Fruit fly (Drosophila melanogaster) whole organism, embryonic: ENCODE data around the gene Or7a.

Experiments
- Adf1 ChIP-seq: fragments of 200-800 bp; sonication (Bioruptor generic); IDR thresholded peaks from 2 replicates; pipeline ENCODE4 v1.3.6; 2022; ENCODE audit warnings: missing biosample characterization, missing genetic modification characterization
- Asciz ChIP-seq: fragments of 200-800 bp; sonication (Bioruptor generic); optimal IDR thresholded peaks from 2 replicates; lab custom pipeline; 2017; ENCODE audit warnings: missing biosample characterization, mild to moderate bottlenecking, missing genetic modification characterization, missing genetic modification reagents
- CG10209 ChIP-seq: fragments of 200-800 bp; sonication (Bioruptor generic); optimal IDR thresholded peaks from 3 replicates; lab custom pipeline; 2017; ENCODE audit warnings: missing biosample characterization, mild to moderate bottlenecking, missing genetic modification characterization, missing genetic modification reagents
- CG11456 ChIP-seq: fragments of 200-800 bp; sonication (Bioruptor generic); IDR thresholded peaks from 3 replicates; pipeline ENCODE4 v1.3.6; 2022; ENCODE audit warnings: missing biosample characterization, missing genetic modification characterization
- CG14710 ChIP-seq: fragments of 200-800 bp; sonication (Bioruptor generic); optimal IDR thresholded peaks from 3 replicates; lab custom pipeline; 2019; ENCODE audit warnings: missing biosample characterization, mild to moderate bottlenecking, missing genetic modification characterization, moderate library complexity
- CG15011 ChIP-seq: fragments of 200-800 bp; sonication (Bioruptor generic); optimal IDR thresholded peaks from 3 replicates; lab custom pipeline; 2018; ENCODE audit warnings: missing biosample characterization, mild to moderate bottlenecking, missing genetic modification characterization
- CG15601 ChIP-seq: fragments of 200-800 bp; sonication (Bioruptor generic); optimal IDR thresholded peaks from 3 replicates; lab custom pipeline; 2019; ENCODE audit warnings: missing biosample characterization, mild to moderate bottlenecking, missing genetic modification characterization, moderate library complexity
- CG15696 ChIP-seq: fragments of 200-800 bp; sonication (Bioruptor generic); optimal IDR thresholded peaks from 2 replicates; lab custom pipeline; 2019; ENCODE audit warnings: missing biosample characterization, mild to moderate bottlenecking, missing genetic modification characterization, moderate library complexity
- CG1792 ChIP-seq: fragments of 200-800 bp; sonication (Bioruptor generic); optimal IDR thresholded peaks from 2 replicates; lab custom pipeline; 2016; ENCODE audit warnings: missing biosample characterization, missing genetic modification characterization
- CG1832 ChIP-seq: fragments of 200-800 bp; sonication (Bioruptor generic); optimal IDR thresholded peaks from 2 replicates; lab custom pipeline; 2017; ENCODE audit warnings: missing biosample characterization, mild to moderate bottlenecking, missing genetic modification characterization, inconsistent platforms
- CG18619 ChIP-seq: fragments of 200-800 bp; sonication (Bioruptor generic); optimal IDR thresholded peaks from 3 replicates; lab custom pipeline; 2017; ENCODE audit warnings: missing biosample characterization, mild to moderate bottlenecking, missing genetic modification characterization
- CG2889 ChIP-seq: fragments of 200-800 bp; sonication (Bioruptor generic); IDR thresholded peaks from 3 replicates; pipeline ENCODE4 v1.3.6; 2022; ENCODE audit warnings: missing biosample characterization, missing genetic modification characterization
- CG30431 ChIP-seq: fragments of 200-800 bp; sonication (Bioruptor generic); optimal IDR thresholded peaks from 2 replicates; lab custom pipeline; 2017; ENCODE audit warnings: missing biosample characterization, missing genetic modification characterization
- CG4328 ChIP-seq: fragments of 200-800 bp; sonication (Bioruptor generic); optimal IDR thresholded peaks from 3 replicates; lab custom pipeline; 2017; ENCODE audit warnings: missing biosample characterization, missing genetic modification reagents, missing genetic modification characterization
- CG4617 ChIP-seq: fragments of 200-800 bp; sonication (Bioruptor generic); optimal IDR thresholded peaks from 3 replicates; lab custom pipeline; 2016; ENCODE audit warnings: missing biosample characterization, missing genetic modification characterization, borderline replicate concordance
- CG5180 ChIP-seq: fragments of 200-800 bp; sonication (Bioruptor generic); optimal IDR thresholded peaks from 3 replicates; lab custom pipeline; 2017; ENCODE audit warnings: missing biosample characterization, missing genetic modification characterization, mild to moderate bottlenecking, moderate library complexity, missing genetic modification reagents
- CG5245 ChIP-seq: fragments of 200-800 bp; sonication (Bioruptor generic); optimal IDR thresholded peaks from 3 replicates; lab custom pipeline; 2016; ENCODE audit warnings: missing biosample characterization, missing genetic modification characterization
- CG6654 ChIP-seq: fragments of 200-800 bp; sonication (Bioruptor generic); optimal IDR thresholded peaks from 2 replicates; lab custom pipeline; 2017; ENCODE audit warnings: missing biosample characterization, mild to moderate bottlenecking, missing genetic modification characterization
- CG7357 ChIP-seq: fragments of 200-800 bp; sonication (Bioruptor generic); IDR thresholded peaks from 3 replicates; pipeline ENCODE4 v1.3.6; 2022; ENCODE audit warnings: missing biosample characterization, missing genetic modification characterization
- CG9609 ChIP-seq: fragments of 200-800 bp; sonication (Bioruptor generic); optimal IDR thresholded peaks from 3 replicates; lab custom pipeline; 2016; ENCODE audit warnings: missing biosample characterization, missing genetic modification characterization
- CG9727 ChIP-seq: fragments of 200-800 bp; sonication (Bioruptor generic); optimal IDR thresholded peaks from 3 replicates; lab custom pipeline; 2017; ENCODE audit warnings: missing biosample characterization, mild to moderate bottlenecking, missing genetic modification characterization
- CG9817 ChIP-seq: fragments of 200-800 bp; sonication (Bioruptor generic); optimal IDR thresholded peaks from 2 replicates; lab custom pipeline; 2018; ENCODE audit warnings: missing biosample characterization, mild to moderate bottlenecking, missing genetic modification characterization, moderate library complexity
- Dip2 ChIP-seq: fragments of 200-800 bp; sonication (Bioruptor generic); IDR thresholded peaks from 2 replicates; pipeline ENCODE4 v1.3.6; 2022; ENCODE audit warnings: missing biosample characterization, missing genetic modification characterization
- Dref ChIP-seq: fragments of 200-800 bp; sonication (Bioruptor generic); IDR thresholded peaks from 2 replicates; pipeline ENCODE4 v1.3.6; 2022; ENCODE audit warnings: missing biosample characterization, missing genetic modification characterization
- Gug ChIP-seq: fragments of 200-800 bp; sonication (Bioruptor generic); IDR thresholded peaks from 4 replicates; pipeline ENCODE4 v1.3.6; 2022; ENCODE audit warnings: missing biosample characterization, missing genetic modification characterization
- Hmr ChIP-seq: fragments of 200-800 bp; sonication (Bioruptor generic); optimal IDR thresholded peaks from 3 replicates; lab custom pipeline; 2017; ENCODE audit warnings: mild to moderate bottlenecking, missing biosample characterization, missing genetic modification reagents, missing genetic modification characterization
- Hr3 ChIP-seq: fragments of 200-800 bp; sonication (Bioruptor generic); optimal IDR thresholded peaks from 3 replicates; lab custom pipeline; 2016; ENCODE audit warnings: missing biosample characterization, missing genetic modification characterization
- Hsf ChIP-seq: fragments of 200-800 bp; sonication (Bioruptor generic); optimal IDR thresholded peaks from 3 replicates; lab custom pipeline; 2016; ENCODE audit warnings: missing biosample characterization, missing genetic modification characterization
- Med ChIP-seq: fragments of 200-800 bp; sonication (Bioruptor generic); peaks from one replicate; lab custom pipeline; 2016; ENCODE audit warnings: missing biosample characterization, missing genetic modification characterization, mild to moderate bottlenecking, inconsistent platforms, moderate library complexity
- Rfx ChIP-seq: fragments of 200-800 bp; sonication (Bioruptor generic); IDR thresholded peaks from 2 replicates; pipeline ENCODE4 v1.3.6; 2022; ENCODE audit warnings: missing biosample characterization, missing genetic modification characterization
- Usf ChIP-seq: fragments of 200-800 bp; sonication (Bioruptor generic); optimal IDR thresholded peaks from 2 replicates; lab custom pipeline; 2017; ENCODE audit warnings: missing genotype, missing biosample characterization, missing genetic modification characterization
- Xbp1 ChIP-seq: fragments of 200-800 bp; sonication (Bioruptor generic); optimal IDR thresholded peaks from 3 replicates; lab custom pipeline; 2016; ENCODE audit warnings: missing biosample characterization, mild to moderate bottlenecking, missing genetic modification characterization
- YL-1 ChIP-seq: fragments of 200-800 bp; sonication (Bioruptor generic); optimal IDR thresholded peaks from 3 replicates; lab custom pipeline; 2017; ENCODE audit warnings: missing biosample characterization, mild to moderate bottlenecking, missing genetic modification characterization
- abd-A ChIP-seq: fragments of 200-800 bp; sonication (Bioruptor generic); optimal IDR thresholded peaks from 3 replicates; lab custom pipeline; 2019; ENCODE audit warnings: missing biosample characterization, mild to moderate bottlenecking, missing genetic modification characterization, moderate library complexity
- az2 ChIP-seq: fragments of 200-800 bp; sonication (Bioruptor generic); optimal IDR thresholded peaks from 3 replicates; lab custom pipeline; 2016; ENCODE audit warnings: missing biosample characterization, missing genetic modification characterization
- corto ChIP-seq: fragments of 200-800 bp; sonication (Bioruptor generic); optimal IDR thresholded peaks from 2 replicates; lab custom pipeline; 2016; ENCODE audit warnings: missing biosample characterization, mild to moderate bottlenecking, missing genetic modification characterization, moderate library complexity
- dati ChIP-seq: fragments of 200-800 bp; sonication (Bioruptor generic); IDR thresholded peaks from 2 replicates; pipeline ENCODE4 v1.3.6; 2022; ENCODE audit warnings: missing biosample characterization, missing genetic modification characterization
- dmrt99B ChIP-seq: fragments of 200-800 bp; sonication (Bioruptor generic); optimal IDR thresholded peaks from 2 replicates; lab custom pipeline; 2018; ENCODE audit warnings: missing biosample characterization, mild to moderate bottlenecking, missing genetic modification characterization, moderate library complexity
- fd102C ChIP-seq: fragments of 200-800 bp; sonication (Bioruptor generic); optimal IDR thresholded peaks from 2 replicates; lab custom pipeline; 2018; ENCODE audit warnings: missing biosample characterization, mild to moderate bottlenecking, missing genetic modification characterization, moderate library complexity
- fu2 ChIP-seq: fragments of 200-800 bp; sonication (Bioruptor generic); optimal IDR thresholded peaks from 2 replicates; lab custom pipeline; 2016; ENCODE audit warnings: missing biosample characterization, missing genetic modification characterization
- gce ChIP-seq: fragments of 200-800 bp; sonication (Bioruptor generic); IDR thresholded peaks from 3 replicates; pipeline ENCODE4 v1.3.6; 2022; ENCODE audit warnings: missing biosample characterization, missing genetic modification characterization
- ken ChIP-seq: fragments of 200-800 bp; sonication (Bioruptor generic); IDR thresholded peaks from 3 replicates; pipeline ENCODE4 v1.3.6; 2022; ENCODE audit warnings: missing biosample characterization, missing genetic modification characterization
- mld ChIP-seq: fragments of 200-800 bp; sonication (Bioruptor generic); IDR thresholded peaks from 3 replicates; pipeline ENCODE4 v1.3.6; 2022; ENCODE audit warnings: missing biosample characterization, missing genetic modification characterization; ENCODE audit not compliant: partially characterized antibody
- onecut ChIP-seq: fragments of 200-800 bp; sonication (Bioruptor generic); IDR thresholded peaks from 2 replicates; pipeline ENCODE4 v1.3.6; 2022; ENCODE audit warnings: missing biosample characterization, missing genetic modification characterization
- phol ChIP-seq: fragments of 200-800 bp; sonication (Bioruptor generic); optimal IDR thresholded peaks from 3 replicates; lab custom pipeline; 2018; ENCODE audit warnings: missing biosample characterization, mild to moderate bottlenecking, missing genetic modification characterization, moderate library complexity
- pnt ChIP-seq: fragments of 200-800 bp; sonication (Bioruptor generic); optimal IDR thresholded peaks from 3 replicates; lab custom pipeline; 2016; ENCODE audit warnings: missing biosample characterization, missing genetic modification characterization
- run ChIP-seq: fragments of 200-800 bp; sonication (Bioruptor generic); optimal IDR thresholded peaks from 3 replicates; lab custom pipeline; 2018; ENCODE audit warnings: missing biosample characterization, mild to moderate bottlenecking, missing genetic modification characterization
- sr ChIP-seq: fragments of 200-800 bp; sonication (Bioruptor generic); IDR thresholded peaks from 3 replicates; pipeline ENCODE4 v1.3.6; 2022; ENCODE audit warnings: missing biosample characterization, missing genetic modification characterization
- sug ChIP-seq: fragments of 200-800 bp; optimal IDR thresholded peaks from 2 replicates; lab custom pipeline; 2019; ENCODE audit warnings: missing biosample characterization, mild to moderate bottlenecking, missing genetic modification characterization, moderate library complexity
- ttk ChIP-seq: fragments of 200-800 bp; sonication (Bioruptor generic); IDR thresholded peaks from 2 replicates; pipeline ENCODE4 v2.1.2; 2022; ENCODE audit warnings: missing biosample characterization, missing genetic modification characterization

Or7a gene

DNA sequence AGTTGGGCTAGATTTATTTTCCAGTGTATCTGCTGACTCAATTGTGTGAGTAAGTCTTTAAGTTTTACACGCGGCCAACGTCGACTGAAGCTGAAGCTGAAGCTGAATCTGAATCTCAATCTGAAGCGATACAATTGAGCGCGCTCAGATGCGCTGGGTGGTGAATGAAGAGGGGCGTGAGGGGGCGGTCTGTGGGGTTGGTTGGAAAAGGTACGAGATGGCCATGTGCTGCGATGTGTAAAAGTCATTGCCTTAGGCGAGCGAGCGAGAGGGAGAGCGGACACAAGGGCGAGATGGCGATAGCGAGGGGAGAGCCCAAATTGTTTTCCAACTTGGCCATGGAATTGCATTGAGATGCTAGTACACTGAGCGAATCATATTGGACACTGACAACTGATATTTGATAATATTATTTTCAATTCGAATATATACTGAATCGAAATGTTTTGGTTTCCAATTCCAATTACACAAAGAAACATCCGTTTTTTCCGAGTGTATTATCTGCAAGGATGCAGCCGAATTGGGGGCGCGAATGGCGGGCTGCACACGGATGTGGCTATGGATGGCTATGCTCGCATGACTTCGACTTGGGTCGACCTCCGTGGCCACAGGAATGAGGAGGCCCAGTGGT lies 31.2 kb upstream of the Or7a start (continued):
- peak; percentile 65; the same call in 1 of the 3 replicates for TF ChIP-seq ken (GFP tag; lab: Robert Waterston, UW)
- peak; percentile 19; the same call in 1 of the 3 replicates for TF ChIP-seq CG2889 (GFP tag; lab: Robert Waterston, UW)
- TF ChIP-seq dmrt99B (tag; lab: Kevin White, UChicago) = peak; percentile 69
- TF ChIP-seq Hsf (GFP tag; lab: Kevin White, UChicago) = peak; percentile 28
- TF ChIP-seq CG14710 = peak; percentile 2
- peak; percentile 81 for TF ChIP-seq Med (GFP tag; lab: Kevin White, UChicago)
- peak; percentile 13 for TF ChIP-seq CG10209 (GFP tag; lab: Kevin White, UChicago)
- TF ChIP-seq sug = no peak
- TF ChIP-seq CG30431 (GFP tag; lab: Kevin White, UChicago) = peak; percentile 31
- no peak for TF ChIP-seq CG15696
- TF ChIP-seq CG4328 (GFP tag; lab: Kevin White, UChicago) = no peak
- peak; percentile 10 for TF ChIP-seq Asciz (GFP tag; lab: Kevin White, UChicago)
- peak; percentile 26; the same call in 1 of the 4 replicates for TF ChIP-seq Gug
- TF ChIP-seq sr (GFP tag; lab: Robert Waterston, UW) = no peak; the same call in 1 of the 3 replicates
- peak; percentile 12; the same call in 1 of the 2 replicates for TF ChIP-seq Adf1 (GFP tag; lab: Robert Waterston, UW)
- no peak for TF ChIP-seq corto
- TF ChIP-seq dati (GFP tag; lab: Robert Waterston, UW) = no peak
- TF ChIP-seq fd102C (GFP tag; lab: Kevin White, UChicago) = no peak
- no peak for TF ChIP-seq fu2 (GFP tag; lab: Kevin White, UChicago)
- TF ChIP-seq ttk (GFP tag; lab: Robert Waterston, UW) = peak; percentile 61
- TF ChIP-seq CG9609 = no peak
- no peak for TF ChIP-seq gce (GFP tag; lab: Robert Waterston, UW)
- TF ChIP-seq run = no peak
- peak; percentile 29 for TF ChIP-seq az2 (GFP tag; lab: Kevin White, UChicago)
- TF ChIP-seq onecut (GFP tag; lab: Robert Waterston, UW) = no peak
- no peak for TF ChIP-seq abd-A (tag; lab: Kevin White, UChicago)
- no peak for TF ChIP-seq CG6654
- peak; percentile 57 for TF ChIP-seq phol
- TF ChIP-seq CG1792 (GFP tag; lab: Kevin White, UChicago) = no peak
- peak; percentile 5 for TF ChIP-seq CG5180 (GFP tag; lab: Kevin White, UChicago)
- TF ChIP-seq CG9817 (tag; lab: Kevin White, UChicago) = no peak
- TF ChIP-seq CG18619 (GFP tag; lab: Kevin White, UChicago) = no peak
- TF ChIP-seq CG15011 (GFP tag; lab: Kevin White, UChicago) = no peak
- TF ChIP-seq CG7357 (GFP tag; lab: Robert Waterston, UW) = peak; percentile 54; the same call in 1 of the 3 replicates
- TF ChIP-seq YL-1 (GFP tag; lab: Kevin White, UChicago) = no peak
- TF ChIP-seq CG9727 = no peak
- TF ChIP-seq Rfx (GFP tag; lab: Robert Waterston, UW) = peak; percentile 56
- TF ChIP-seq Hr3 (GFP tag; lab: Kevin White, UChicago) = no peak
- TF ChIP-seq pnt (GFP tag; lab: Kevin White, UChicago) = peak; percentile 29
- no peak for TF ChIP-seq Dip2 (GFP tag; lab: Robert Waterston, UW)
- peak; percentile 37 for TF ChIP-seq CG1832 (GFP tag; lab: Kevin White, UChicago)
- no peak for TF ChIP-seq Usf (GFP tag; lab: Kevin White, UChicago)
- TF ChIP-seq Dref (GFP tag; lab: Robert Waterston, UW) = no peak
- TF ChIP-seq Xbp1 = peak; percentile 44
- TF ChIP-seq CG11456 (GFP tag; lab: Robert Waterston, UW) = 0 out of 3 replicates have a peak, but pooled peaks have one; percentile 51
- peak; percentile 21 for TF ChIP-seq CG5245 (GFP tag; lab: Kevin White, UChicago)
- no peak for TF ChIP-seq Hmr (GFP tag; lab: Kevin White, UChicago)
- TF ChIP-seq CG4617 (GFP tag; lab: Kevin White, UChicago) = no peak
- peak; percentile 20 for TF ChIP-seq CG15601 (tag; lab: Kevin White, UChicago)
- TF ChIP-seq mld (GFP tag; lab: Robert Waterston, UW) = no peak
